Fruit fly (Drosophila melanogaster): ENCODE results near the gene CG17191.

DNA sequence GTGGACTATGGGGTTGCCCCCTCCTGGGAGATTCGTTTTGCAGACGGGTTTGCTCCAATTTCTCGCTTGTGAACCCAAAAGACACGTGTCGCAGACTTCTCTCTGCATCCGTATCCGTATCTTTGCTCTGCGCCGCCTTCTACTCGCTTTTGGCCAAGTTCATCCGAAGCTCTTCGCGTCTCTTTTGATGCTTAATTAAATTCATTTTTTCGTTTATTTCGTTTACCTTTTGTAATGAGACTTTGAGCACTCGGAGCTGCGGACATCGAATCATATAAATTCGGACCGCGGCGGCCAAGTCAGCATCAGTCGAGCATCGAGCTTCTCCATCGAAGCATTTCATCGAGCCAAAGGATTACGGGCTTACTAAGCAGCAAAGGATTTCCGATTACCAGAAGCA, 25.0 kb downstream of the CG17191 start, which contains the start of gene TwdlC:
- TF ChIP-seq psq (optimal IDR thresholded peaks at IDR 0.05) (no peak), EcR (GFP tag; optimal IDR thresholded peaks at IDR 0.05) (no peak)
